Worm (Caenorhabditis elegans): ENCODE data around the gene rps-12.

rps-12 gene

ce11 chrIII:5717173-5717748 is 38.2 kb downstream of the rps-12 start:
- TF ChIP-seq blmp-1 (tag; optimal IDR thresholded peaks at IDR 0.05) (no peak), M03D4.4 (tag; optimal IDR thresholded peaks at IDR 0.05) (no peak), snpc-4 (tag; optimal IDR thresholded peaks at IDR 0.05) (no peak)

- peak; percentile 50 for TF ChIP-seq ceh-39 (tag; optimal IDR thresholded peaks at IDR 0.05)
- TF ChIP-seq tbx-8 (GFP tag; optimal IDR thresholded peaks at IDR 0.05): no peak
- peak; percentile 89 for TF ChIP-seq zip-8 (tag; optimal IDR thresholded peaks at IDR 0.05)
- peak; percentile 26 for TF ChIP-seq ces-1 (GFP tag; optimal IDR thresholded peaks at IDR 0.05)
- TF ChIP-seq ztf-11 (tag; optimal IDR thresholded peaks at IDR 0.05): peak; percentile 6
- peak; percentile 91 for TF ChIP-seq nhr-2 (tag; optimal IDR thresholded peaks at IDR 0.05)
- no peak for TF ChIP-seq sem-2 (GFP tag; optimal IDR thresholded peaks at IDR 0.05)
- TF ChIP-seq unc-62 (GFP tag; optimal IDR thresholded peaks at IDR 0.05): peak; percentile 23
Observed at ce11 chrIII:5718385-5718784, 39.3 kb downstream of the rps-12 start.

ce11 chrIII:5719105-5719831 is 40.2 kb downstream of the rps-12 start:
- TF ChIP-seq ces-1 (GFP tag; optimal IDR thresholded peaks at IDR 0.05): peak; percentile 42
- TF ChIP-seq unc-120 (tag; optimal IDR thresholded peaks at IDR 0.05; ENCODE audit: poor library complexity, severe bottlenecking): no peak
- no peak for TF ChIP-seq tbx-8 (GFP tag; optimal IDR thresholded peaks at IDR 0.05)
- TF ChIP-seq ceh-83 (GFP tag; optimal IDR thresholded peaks at IDR 0.05): no peak
- no peak for TF ChIP-seq sptf-1 (tag; optimal IDR thresholded peaks at IDR 0.05)
- peak; percentile 54 for TF ChIP-seq nhr-2 (tag; optimal IDR thresholded peaks at IDR 0.05)
- TF ChIP-seq lin-32 (GFP tag; optimal IDR thresholded peaks at IDR 0.05): peak; percentile 3
- TF ChIP-seq zip-8 (tag; optimal IDR thresholded peaks at IDR 0.05): peak; percentile 90
- peak; percentile 3 for TF ChIP-seq cnd-1 (tag; optimal IDR thresholded peaks at IDR 0.05)
- TF ChIP-seq drap-1 (GFP tag; optimal IDR thresholded peaks at IDR 0.05): no peak
- no peak for TF ChIP-seq ztf-11 (tag; optimal IDR thresholded peaks at IDR 0.05)
- no peak for TF ChIP-seq unc-39 (tag; optimal IDR thresholded peaks at IDR 0.05)

- TF ChIP-seq blmp-1 (tag; optimal IDR thresholded peaks at IDR 0.05) (no peak), sem-2 (GFP tag; optimal IDR thresholded peaks at IDR 0.05) (no peak), drap-1 (GFP tag; optimal IDR thresholded peaks at IDR 0.05) (no peak), lsy-2 (tag; optimal IDR thresholded peaks at IDR 0.05) (no peak), nhr-28 (tag; optimal IDR thresholded peaks at IDR 0.05) (no peak), lin-32 (GFP tag; optimal IDR thresholded peaks at IDR 0.05) (no peak), nhr-76 (tag; optimal IDR thresholded peaks at IDR 0.05) (no peak), nhr-2 (tag; optimal IDR thresholded peaks at IDR 0.05) (no peak), nhr-237 (tag; optimal IDR thresholded peaks at IDR 0.05) (no peak), bed-3 (GFP tag; optimal IDR thresholded peaks at IDR 0.05) (no peak), tbx-8 (GFP tag; optimal IDR thresholded peaks at IDR 0.05) (no peak), flh-1 (GFP tag; optimal IDR thresholded peaks at IDR 0.05) (no peak), zip-8 (tag; optimal IDR thresholded peaks at IDR 0.05) (no peak), pha-4 (tag; optimal IDR thresholded peaks at IDR 0.05) (no peak), elt-1 (tag; optimal IDR thresholded peaks at IDR 0.05; ENCODE audit: borderline replicate concordance, insufficient read depth) (no peak), hlh-1 (tag; optimal IDR thresholded peaks at IDR 0.05) (no peak), sptf-1 (tag; optimal IDR thresholded peaks at IDR 0.05) (no peak)
Observed at ce11 chrIII:5719832-5720194, 40.7 kb downstream of the rps-12 start.

ce11 chrIII:5720266-5721019 is 41.3 kb downstream of the rps-12 start:
- TF ChIP-seq ztf-11 (tag; optimal IDR thresholded peaks at IDR 0.05) (peak; percentile 0), unc-120 (tag; optimal IDR thresholded peaks at IDR 0.05; ENCODE audit: poor library complexity, severe bottlenecking) (no peak), mab-5 (tag; optimal IDR thresholded peaks at IDR 0.05) (no peak), nhr-2 (tag; optimal IDR thresholded peaks at IDR 0.05) (peak; percentile 59), sptf-1 (tag; optimal IDR thresholded peaks at IDR 0.05) (no peak), unc-39 (tag; optimal IDR thresholded peaks at IDR 0.05) (no peak), ceh-39 (tag; optimal IDR thresholded peaks at IDR 0.05) (no peak), ces-1 (GFP tag; optimal IDR thresholded peaks at IDR 0.05) (peak; percentile 99), mls-2 (tag; optimal IDR thresholded peaks at IDR 0.05) (no peak), mep-1 (tag; optimal IDR thresholded peaks at IDR 0.05) (no peak), drap-1 (GFP tag; optimal IDR thresholded peaks at IDR 0.05) (no peak), nhr-28 (tag; optimal IDR thresholded peaks at IDR 0.05) (no peak), unc-62 (GFP tag; optimal IDR thresholded peaks at IDR 0.05) (no peak), lin-13 (tag; optimal IDR thresholded peaks at IDR 0.05) (no peak), tbx-8 (GFP tag; optimal IDR thresholded peaks at IDR 0.05) (no peak), nhr-76 (tag; optimal IDR thresholded peaks at IDR 0.05) (no peak), ceh-43 (GFP tag; optimal IDR thresholded peaks at IDR 0.05) (no peak), ham-2 (GFP tag; optimal IDR thresholded peaks at IDR 0.05) (no peak), elt-1 (tag; optimal IDR thresholded peaks at IDR 0.05; ENCODE audit: borderline replicate concordance, insufficient read depth) (no peak), blmp-1 (tag; optimal IDR thresholded peaks at IDR 0.05) (no peak), pha-4 (tag; optimal IDR thresholded peaks at IDR 0.05) (no peak), flh-1 (GFP tag; optimal IDR thresholded peaks at IDR 0.05) (no peak), nhr-237 (tag; optimal IDR thresholded peaks at IDR 0.05) (no peak), zip-8 (tag; optimal IDR thresholded peaks at IDR 0.05) (peak; percentile 41), elt-3 (tag; optimal IDR thresholded peaks at IDR 0.05) (no peak), ceh-83 (GFP tag; optimal IDR thresholded peaks at IDR 0.05) (no peak), sem-2 (GFP tag; optimal IDR thresholded peaks at IDR 0.05) (no peak), hlh-1 (tag; optimal IDR thresholded peaks at IDR 0.05) (peak; percentile 15), bed-3 (GFP tag; optimal IDR thresholded peaks at IDR 0.05) (no peak), M03D4.4 (tag; optimal IDR thresholded peaks at IDR 0.05) (peak; percentile 15), lin-32 (GFP tag; optimal IDR thresholded peaks at IDR 0.05) (peak; percentile 73), snpc-4 (tag; optimal IDR thresholded peaks at IDR 0.05) (no peak)
